Worm (Caenorhabditis elegans) whole organism, mixed stage, embryonic: ENCODE measurements around the gene spp-8.

Experiments
- M03D4.4 ChIP-seq: sonication (generic microtip); optimal IDR thresholded peaks from 2 replicates; lab custom pipeline; 2017; ENCODE audit warnings: mild to moderate bottlenecking, missing genetic modification characterization, missing compliant biosample characterization
- bed-3 ChIP-seq: fragments of 200-800 bp; sonication (Bioruptor generic); optimal IDR thresholded peaks from 3 replicates; lab custom pipeline; 2018; ENCODE audit warnings: mild to moderate bottlenecking, missing genetic modification characterization, moderate library complexity, missing compliant biosample characterization
- blmp-1 ChIP-seq: fragments of 150-350 bp; optimal IDR thresholded peaks from 2 replicates; lab custom pipeline; 2014; ENCODE audit warnings: missing biosample characterization, missing genetic modification characterization
- ceh-39 ChIP-seq: fragments of 150-350 bp; optimal IDR thresholded peaks from 2 replicates; lab custom pipeline; 2014; ENCODE audit warnings: missing biosample characterization, missing genetic modification characterization
- ceh-43 ChIP-seq: fragments of 200-800 bp; sonication (Bioruptor generic); optimal IDR thresholded peaks from 2 replicates; lab custom pipeline; 2018; ENCODE audit warnings: mild to moderate bottlenecking, missing genetic modification characterization, moderate library complexity, missing compliant biosample characterization
- ces-1 ChIP-seq: fragments of 150-350 bp; optimal IDR thresholded peaks from 2 replicates; lab custom pipeline; 2014; ENCODE audit warnings: missing biosample characterization, missing genetic modification reagents, missing genetic modification characterization
- cnd-1 ChIP-seq: fragments of 200-800 bp; sonication (Bioruptor generic); optimal IDR thresholded peaks from 2 replicates; lab custom pipeline; 2018; ENCODE audit warnings: mild to moderate bottlenecking, missing genetic modification characterization, missing compliant biosample characterization
- drap-1 ChIP-seq: fragments of 200-800 bp; sonication (Bioruptor generic); optimal IDR thresholded peaks from 3 replicates; lab custom pipeline; 2018; ENCODE audit warnings: mild to moderate bottlenecking, missing genetic modification characterization, missing compliant biosample characterization
- elt-1 ChIP-seq: sonication (generic microtip); optimal IDR thresholded peaks from 2 replicates; lab custom pipeline; 2017; ENCODE audit warnings: missing genetic modification characterization, mild to moderate bottlenecking, missing compliant biosample characterization, antibody characterized with exemption, moderate library complexity, borderline replicate concordance; ENCODE audit not compliant: insufficient read depth
- elt-3 ChIP-seq: fragments of 150-350 bp; optimal IDR thresholded peaks from 2 replicates; lab custom pipeline; 2014; ENCODE audit warnings: missing biosample characterization, missing genetic modification characterization
- ham-2 ChIP-seq: fragments of 200-800 bp; sonication (Bioruptor generic); optimal IDR thresholded peaks from 2 replicates; lab custom pipeline; 2018; ENCODE audit warnings: mild to moderate bottlenecking, missing genetic modification characterization, missing compliant biosample characterization
- hlh-1 ChIP-seq: fragments of 150-350 bp; optimal IDR thresholded peaks from 2 replicates; lab custom pipeline; 2014; ENCODE audit warnings: missing biosample characterization, missing genetic modification reagents, missing genetic modification characterization
- lin-13 ChIP-seq: fragments of 150-350 bp; optimal IDR thresholded peaks from 2 replicates; lab custom pipeline; 2014; ENCODE audit warnings: missing biosample characterization, missing genetic modification characterization
- lin-32 ChIP-seq: fragments of 200-800 bp; sonication (Bioruptor generic); optimal IDR thresholded peaks from 2 replicates; lab custom pipeline; 2018; ENCODE audit warnings: mild to moderate bottlenecking, missing genetic modification characterization, missing compliant biosample characterization
- lsy-2 ChIP-seq: fragments of 150-350 bp; optimal IDR thresholded peaks from 2 replicates; lab custom pipeline; 2014; ENCODE audit warnings: missing biosample characterization, missing genetic modification characterization
- mep-1 ChIP-seq: fragments of 150-350 bp; optimal IDR thresholded peaks from 2 replicates; lab custom pipeline; 2017; ENCODE audit warnings: missing biosample characterization, missing genetic modification reagents, missing genetic modification characterization, inconsistent platforms
- mls-2 ChIP-seq: sonication (generic microtip); optimal IDR thresholded peaks from 2 replicates; lab custom pipeline; 2016; ENCODE audit warnings: mild to moderate bottlenecking, missing genetic modification characterization, moderate library complexity, missing compliant biosample characterization
- nhr-12 ChIP-seq: fragments of 150-350 bp; optimal IDR thresholded peaks from 2 replicates; lab custom pipeline; 2014; ENCODE audit warnings: missing biosample characterization, missing genetic modification characterization
- nhr-2 ChIP-seq: fragments of 150-350 bp; optimal IDR thresholded peaks from 2 replicates; lab custom pipeline; 2014; ENCODE audit warnings: missing biosample characterization, missing genetic modification characterization
- nhr-237 ChIP-seq: fragments of 150-350 bp; optimal IDR thresholded peaks from 2 replicates; lab custom pipeline; 2014; ENCODE audit warnings: missing biosample characterization, missing genetic modification characterization
- nhr-28 ChIP-seq: fragments of 150-350 bp; optimal IDR thresholded peaks from 2 replicates; lab custom pipeline; 2014; ENCODE audit warnings: missing biosample characterization, missing genetic modification characterization
- nhr-76 ChIP-seq: sonication (generic microtip); optimal IDR thresholded peaks from 2 replicates; lab custom pipeline; 2017; ENCODE audit warnings: missing biosample characterization, missing genetic modification characterization
- pha-4 ChIP-seq: fragments of 150-350 bp; optimal IDR thresholded peaks from 2 replicates; lab custom pipeline; 2018; ENCODE audit warnings: missing biosample characterization, missing genetic modification reagents, missing genetic modification characterization
- sem-2 ChIP-seq: fragments of 200-800 bp; sonication (Bioruptor generic); optimal IDR thresholded peaks from 2 replicates; lab custom pipeline; 2018; ENCODE audit warnings: mild to moderate bottlenecking, missing genetic modification characterization, missing compliant biosample characterization
- sptf-1 ChIP-seq: sonication (generic microtip); optimal IDR thresholded peaks from 2 replicates; lab custom pipeline; 2017; ENCODE audit warnings: mild to moderate bottlenecking, missing genetic modification characterization, moderate library complexity, missing compliant biosample characterization
- tbx-8 ChIP-seq: fragments of 200-800 bp; sonication (Bioruptor generic); optimal IDR thresholded peaks from 2 replicates; lab custom pipeline; 2018; ENCODE audit warnings: mild to moderate bottlenecking, missing genetic modification characterization, moderate library complexity, missing compliant biosample characterization
- unc-120 ChIP-seq: sonication (generic microtip); optimal IDR thresholded peaks from 2 replicates; lab custom pipeline; 2017; ENCODE audit warnings: missing genetic modification characterization, missing compliant biosample characterization; ENCODE audit not compliant: poor library complexity, severe bottlenecking
- unc-62 ChIP-seq: fragments of 150-350 bp; optimal IDR thresholded peaks from 2 replicates; lab custom pipeline; 2014; ENCODE audit warnings: missing biosample characterization, missing genetic modification reagents, missing genetic modification characterization
- ztf-11 ChIP-seq: fragments of 150-350 bp; optimal IDR thresholded peaks from 2 replicates; lab custom pipeline; 2014; ENCODE audit warnings: missing biosample characterization, missing genetic modification characterization

Gene spp-8

DNA sequence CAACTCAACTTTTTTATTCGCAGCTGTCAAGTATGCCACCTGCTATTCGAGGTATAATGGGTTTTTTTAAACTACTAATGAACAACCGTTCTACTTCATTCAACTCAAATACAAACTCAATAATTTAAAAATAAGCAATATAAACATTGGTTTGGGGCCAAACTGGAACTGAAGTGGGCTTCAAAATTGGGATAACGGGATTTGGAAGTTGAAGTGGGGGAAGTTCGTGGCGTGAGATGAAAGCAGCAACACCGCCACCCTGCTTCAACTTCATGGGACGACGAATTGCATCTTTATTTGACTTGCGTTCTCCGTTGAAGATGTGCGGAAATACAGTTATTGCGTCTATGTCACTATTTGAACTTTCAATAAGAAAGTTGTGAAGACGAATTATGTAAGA lies 2.9 kb upstream of the spp-8 start:
- TF ChIP-seq unc-62 (no peak), blmp-1 (tag; lab: Kevin White, UChicago) (no peak), ham-2 (GFP tag; lab: Kevin White, UChicago) (no peak), mep-1 (no peak), tbx-8 (no peak), elt-1 (tag; lab: Kevin White, UChicago) (no peak), lsy-2 (tag; lab: Kevin White, UChicago) (no peak), nhr-28 (tag; lab: Kevin White, UChicago) (no peak), mls-2 (no peak), unc-120 (tag; lab: Kevin White, UChicago) (no peak), sptf-1 (tag; lab: Kevin White, UChicago) (no peak), ceh-43 (no peak), nhr-76 (tag; lab: Kevin White, UChicago) (no peak), M03D4.4 (tag; lab: Kevin White, UChicago) (no peak)

DNA sequence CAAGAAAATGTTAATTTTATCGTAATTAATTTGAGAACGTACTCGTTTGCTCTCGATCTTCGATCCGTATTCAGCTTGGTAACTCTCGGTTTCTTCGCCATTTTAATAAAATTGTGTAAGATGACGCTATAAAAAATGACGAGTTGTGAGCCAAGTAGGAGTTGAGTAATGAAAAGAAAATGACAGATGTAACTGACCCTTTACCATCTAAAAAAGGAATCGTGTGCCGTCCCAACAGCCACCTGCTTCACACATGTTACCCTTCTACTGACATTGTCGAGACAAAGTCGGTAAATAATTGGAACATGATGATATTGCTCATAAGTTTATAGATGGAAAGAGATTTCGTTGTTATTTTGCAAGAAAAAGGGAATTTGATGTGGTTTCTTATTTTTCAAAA lies 2.1 kb upstream of the spp-8 start, which contains the start of gene hlh-12:
hlh-12 (minus strand) TSS at position 101 of the 400 bp plus-strand sequence.
- no peak for TF ChIP-seq nhr-76 (tag; lab: Kevin White, UChicago)
- no peak for TF ChIP-seq mep-1
- TF ChIP-seq M03D4.4 (tag; lab: Kevin White, UChicago): no peak
- TF ChIP-seq drap-1: no peak
- TF ChIP-seq lin-32 (GFP tag; lab: Kevin White, UChicago): no peak
- TF ChIP-seq nhr-28 (tag; lab: Kevin White, UChicago): no peak
- no peak for TF ChIP-seq mls-2
- TF ChIP-seq lin-13: no peak
- TF ChIP-seq bed-3: no peak
- no peak for TF ChIP-seq ham-2 (GFP tag; lab: Kevin White, UChicago)
- TF ChIP-seq nhr-12 (tag; lab: Kevin White, UChicago): no peak

DNA sequence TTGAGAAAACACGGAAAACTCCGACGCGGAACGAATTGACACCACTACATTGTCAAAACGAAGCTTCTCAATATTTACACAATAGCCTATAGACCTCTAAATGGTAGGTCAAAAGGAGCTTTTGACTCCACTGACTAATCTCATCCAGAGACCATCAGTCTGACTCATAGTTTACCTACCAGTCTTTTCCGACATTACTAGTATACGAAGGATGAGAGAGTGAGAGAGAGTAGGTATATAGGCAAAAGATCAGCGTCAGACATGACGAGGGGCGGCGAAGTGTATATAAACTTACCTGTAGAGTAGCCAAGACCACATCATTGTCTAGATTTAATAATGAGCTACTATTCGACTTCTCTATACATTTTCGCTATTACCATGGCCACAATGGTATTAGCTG lies 5.7 kb downstream of the spp-8 start, which contains the start of gene srlf-3:
srlf-3 (plus strand) TSS at position 301 of the 400 bp plus-strand sequence.
- no peak for TF ChIP-seq mls-2
- no peak for TF ChIP-seq ham-2 (GFP tag; lab: Kevin White, UChicago)
- no peak for TF ChIP-seq nhr-237
- TF ChIP-seq bed-3: no peak
- TF ChIP-seq drap-1: no peak
- TF ChIP-seq lsy-2 (tag; lab: Kevin White, UChicago): no peak
- TF ChIP-seq lin-13: no peak
- no peak for TF ChIP-seq hlh-1 (tag; lab: Kevin White, UChicago)
- no peak for TF ChIP-seq elt-3 (tag; lab: Kevin White, UChicago)
- TF ChIP-seq blmp-1 (tag; lab: Kevin White, UChicago): no peak
- no peak for TF ChIP-seq nhr-28 (tag; lab: Kevin White, UChicago)
- no peak for TF ChIP-seq pha-4 (tag; lab: Kevin White, UChicago)
- TF ChIP-seq sem-2 (GFP tag; lab: Kevin White, UChicago): no peak
- TF ChIP-seq cnd-1 (tag; lab: Kevin White, UChicago): no peak
- TF ChIP-seq, all 35 proteins: peak for 0

DNA sequence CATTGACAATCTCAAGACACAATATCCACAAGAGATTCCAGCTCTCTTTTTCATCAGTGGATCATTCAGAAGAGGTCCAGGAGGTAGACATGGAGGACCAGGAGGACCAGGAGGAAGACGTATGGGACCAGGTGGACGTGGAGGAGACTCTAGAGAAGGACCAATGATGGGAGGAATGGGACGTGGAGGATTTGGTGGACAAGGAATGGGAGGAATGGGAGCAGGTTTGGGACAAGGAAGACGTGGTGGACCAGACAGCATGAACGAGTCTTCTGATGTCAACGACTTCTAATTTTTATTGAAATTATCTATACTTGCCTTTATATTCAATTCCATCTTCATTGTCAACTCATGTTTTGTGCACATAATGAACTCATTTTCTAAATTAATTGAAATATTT lies 6.6 kb downstream of the spp-8 start:
- TF ChIP-seq mep-1 (no peak), ceh-43 (no peak), elt-1 (tag; lab: Kevin White, UChicago) (no peak), nhr-76 (tag; lab: Kevin White, UChicago) (no peak)

DNA sequence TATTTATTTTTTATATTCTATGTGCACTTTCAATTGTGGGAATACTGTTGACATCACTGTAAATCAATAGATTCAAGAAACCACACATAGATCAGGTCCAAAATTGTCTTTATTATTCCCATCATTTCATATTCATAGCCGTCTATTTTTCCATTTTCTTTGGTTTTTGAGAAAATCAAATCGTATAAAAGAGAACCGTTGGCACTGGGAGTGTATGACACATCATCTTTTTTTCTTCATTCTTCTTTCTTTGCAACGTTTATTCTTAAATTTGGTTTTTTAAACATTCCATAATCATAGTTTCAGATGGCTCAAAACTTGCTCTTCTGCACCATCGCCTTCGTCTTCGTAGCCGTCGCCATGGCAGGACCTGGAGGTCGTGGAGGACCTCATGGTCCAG lies 8.5 kb downstream of the spp-8 start, which contains the start of gene srlf-2:
srlf-2 (plus strand) TSS at position 301 of the 400 bp plus-strand sequence.
- TF ChIP-seq ces-1 (no peak), drap-1 (no peak), cnd-1 (tag; lab: Kevin White, UChicago) (no peak), ceh-39 (tag; lab: Kevin White, UChicago) (no peak), ztf-11 (tag; lab: Kevin White, UChicago) (no peak), ceh-43 (no peak), mep-1 (no peak), pha-4 (tag; lab: Kevin White, UChicago) (no peak), sem-2 (GFP tag; lab: Kevin White, UChicago) (no peak), nhr-76 (tag; lab: Kevin White, UChicago) (no peak), bed-3 (no peak), nhr-12 (tag; lab: Kevin White, UChicago) (no peak)

DNA sequence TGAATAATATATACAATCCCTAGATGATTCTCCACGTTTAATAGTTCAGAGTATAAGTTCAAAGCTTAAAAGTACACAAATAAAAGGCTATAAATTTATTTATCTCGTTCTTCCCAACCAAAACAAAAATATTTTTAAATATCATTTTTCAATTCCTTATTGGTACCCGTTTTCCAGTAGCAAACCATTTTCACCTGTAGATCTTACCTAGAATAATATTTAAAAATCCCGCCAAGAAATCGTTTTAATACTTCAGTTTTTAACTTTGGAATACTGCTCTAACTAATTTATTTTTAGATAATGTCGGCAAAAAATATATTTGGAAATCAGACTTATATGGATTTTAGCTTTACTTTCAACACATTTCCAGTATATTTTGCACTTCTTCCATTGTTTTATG lies 10.8 kb downstream of the spp-8 start, which contains the start of gene sru-7:
sru-7 (plus strand) TSS at position 301 of the 400 bp plus-strand sequence.
- no peak for TF ChIP-seq nhr-2
